Fruit fly (Drosophila melanogaster): ENCODE data around the gene CG46460.

dm6 chr3L:4259102-4259558, 32.0 kb upstream of the CG46460 start, which contains the start of the genes CG15011 and CG1309:
- TF ChIP-seq dac (GFP tag; optimal IDR thresholded peaks at IDR 0.05) (peak; percentile 61), Hr39 (GFP tag; optimal IDR thresholded peaks at IDR 0.05) (peak; percentile 89), Hr38 (GFP tag; optimal IDR thresholded peaks at IDR 0.05) (peak; percentile 24), CG16779 (tag; optimal IDR thresholded peaks at IDR 0.05) (no peak), achi (GFP tag; optimal IDR thresholded peaks at IDR 0.05) (peak; percentile 82), spab (GFP tag; optimal IDR thresholded peaks at IDR 0.05) (no peak), net (GFP tag; optimal IDR thresholded peaks at IDR 0.05) (peak; percentile 60), Smox (GFP tag; optimal IDR thresholded peaks at IDR 0.05) (no peak)
